Worm (Caenorhabditis elegans): ENCODE data around the gene T24H10.1.

DNA sequence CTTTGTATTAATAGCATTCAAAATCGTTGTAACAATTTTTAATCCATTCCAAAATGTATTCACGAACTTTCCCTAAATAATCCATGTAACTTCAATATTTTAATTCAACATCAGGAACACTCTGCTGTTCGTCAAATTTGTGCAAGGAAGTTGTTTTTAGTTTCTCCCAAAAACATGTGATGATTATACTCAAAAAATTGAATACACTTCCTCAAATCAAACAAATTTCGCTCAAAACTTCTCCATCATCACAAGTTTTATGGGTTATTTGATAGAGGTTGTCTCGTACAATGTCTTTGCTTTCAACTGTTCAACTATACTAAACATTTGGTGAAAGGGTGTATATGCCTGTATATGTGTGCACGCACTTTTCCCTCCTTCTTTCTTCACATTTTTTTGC is 25.8 kb downstream of the T24H10.1 start:
- TF ChIP-seq zag-1 (tag; optimal IDR thresholded peaks at IDR 0.05) (no peak), tlp-1 (tag; optimal IDR thresholded peaks at IDR 0.05) (no peak), efl-1 (optimal IDR thresholded peaks at IDR 0.05) (no peak), efl-1 (GFP tag; optimal IDR thresholded peaks at IDR 0.05 in 1 of 2) (no peak), mdl-1 (tag; optimal IDR thresholded peaks at IDR 0.05) (no peak), ztf-11 (tag; optimal IDR thresholded peaks at IDR 0.05) (no peak), unc-130 (tag; optimal IDR thresholded peaks at IDR 0.05) (no peak), ceh-82 (tag; optimal IDR thresholded peaks at IDR 0.05) (no peak), ztf-4 (tag; optimal IDR thresholded peaks at IDR 0.05) (no peak), lin-14 (GFP tag; optimal IDR thresholded peaks at IDR 0.05) (no peak)

Data from whole organism, L1 larva.